Fruit fly (Drosophila melanogaster) whole organism, prepupa: Measurements from ENCODE around the gene Galphai.

Experiments
- CG10669 ChIP-seq: fragments of 200-800 bp; sonication (Bioruptor generic); optimal IDR thresholded peaks from 3 replicates; lab custom pipeline; 2018; ENCODE audit warnings: missing biosample characterization, mild to moderate bottlenecking, missing genetic modification characterization, moderate library complexity
- CG11294 ChIP-seq: fragments of 200-800 bp; sonication (Bioruptor generic); IDR thresholded peaks from 2 replicates; pipeline ENCODE4 v1.3.6; 2022; ENCODE audit warnings: missing biosample characterization, missing genetic modification characterization

DNA sequence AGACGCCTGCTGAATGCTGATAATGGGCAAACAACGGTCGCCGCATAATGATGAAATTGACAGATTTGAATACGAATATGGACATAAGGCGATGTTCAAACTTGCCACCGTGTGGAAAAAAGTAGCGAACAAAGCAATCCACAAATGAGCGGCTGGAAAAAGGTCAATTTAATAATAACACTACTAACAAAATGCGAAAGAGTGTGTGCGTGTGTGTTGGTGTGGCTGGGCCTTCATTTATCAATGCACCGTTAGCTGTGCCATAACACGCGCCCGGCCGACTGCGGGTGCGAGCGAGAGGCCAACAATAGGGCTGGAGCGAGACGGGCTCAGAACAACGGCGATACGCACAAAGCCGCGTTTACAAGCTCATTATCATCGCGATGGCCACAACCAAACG is 4.0 kb downstream of the Galphai start:
- TF ChIP-seq CG11294 (GFP tag; lab: Robert Waterston, UW) (no peak), CG10669 (GFP tag; lab: Kevin White, UChicago) (no peak)
